Fruit fly (Drosophila melanogaster) whole organism, prepupa: ENCODE measurements around the gene Ntf-2.
A peak's percentile ranks its signal among the peaks of the same experiment; 100 is the strongest.

ENCODE experiments used
- Blimp-1 ChIP-seq: fragments of 200-800 bp; sonication (Bioruptor generic); optimal IDR thresholded peaks from 3 replicates; lab custom pipeline; 2017; ENCODE audit warnings: missing biosample characterization, missing genetic modification characterization, mild to moderate bottlenecking, moderate library complexity, missing genetic modification reagents
- CG10631 ChIP-seq: fragments of 200-800 bp; sonication (Bioruptor generic); optimal IDR thresholded peaks from 2 replicates; lab custom pipeline; 2016; ENCODE audit warnings: missing biosample characterization, missing genetic modification characterization
- CG10669 ChIP-seq: fragments of 200-800 bp; sonication (Bioruptor generic); optimal IDR thresholded peaks from 3 replicates; lab custom pipeline; 2018; ENCODE audit warnings: missing biosample characterization, mild to moderate bottlenecking, missing genetic modification characterization, moderate library complexity
- CG11294 ChIP-seq: fragments of 200-800 bp; sonication (Bioruptor generic); IDR thresholded peaks from 2 replicates; pipeline ENCODE4 v1.3.6; 2022; ENCODE audit warnings: missing biosample characterization, missing genetic modification characterization
- CG11762 ChIP-seq: fragments of 200-800 bp; sonication (Bioruptor generic); optimal IDR thresholded peaks from 3 replicates; lab custom pipeline; 2016; ENCODE audit warnings: missing biosample characterization, missing genetic modification characterization; ENCODE audit not compliant: insufficient read depth
- CG11902 ChIP-seq: fragments of 200-800 bp; sonication (Bioruptor generic); optimal IDR thresholded peaks from 3 replicates; lab custom pipeline; 2016; ENCODE audit warnings: missing biosample characterization, missing genetic modification characterization
- CG15336 ChIP-seq: fragments of 200-800 bp; sonication (Bioruptor generic); IDR thresholded peaks from 2 replicates; pipeline ENCODE4 v1.3.6; 2022; ENCODE audit warnings: missing biosample characterization, missing genetic modification characterization
- CG1621 ChIP-seq: fragments of 200-800 bp; sonication (Bioruptor generic); optimal IDR thresholded peaks from 3 replicates; lab custom pipeline; 2018; ENCODE audit warnings: missing biosample characterization, mild to moderate bottlenecking, missing genetic modification characterization
- CG16779 ChIP-seq: fragments of 200-800 bp; sonication (Bioruptor generic); optimal IDR thresholded peaks from 3 replicates; lab custom pipeline; 2017; ENCODE audit warnings: missing biosample characterization, mild to moderate bottlenecking, missing genetic modification characterization
- CG3032 ChIP-seq: fragments of 200-800 bp; optimal IDR thresholded peaks from 2 replicates; lab custom pipeline; 2019; ENCODE audit warnings: missing biosample characterization, mild to moderate bottlenecking, missing genetic modification characterization, moderate library complexity
- CG31627 ChIP-seq: fragments of 200-800 bp; sonication (Bioruptor generic); optimal IDR thresholded peaks from 3 replicates; lab custom pipeline; 2016; ENCODE audit warnings: missing biosample characterization, missing genetic modification characterization
- CG32006 ChIP-seq: fragments of 200-800 bp; sonication (Bioruptor generic); optimal IDR thresholded peaks from 3 replicates; lab custom pipeline; 2017; ENCODE audit warnings: missing biosample characterization, mild to moderate bottlenecking, missing genetic modification characterization
- CG34406 ChIP-seq: fragments of 200-800 bp; sonication (Bioruptor generic); optimal IDR thresholded peaks from 3 replicates; lab custom pipeline; 2016; ENCODE audit warnings: missing biosample characterization, missing genetic modification characterization
- CG3919 ChIP-seq: fragments of 200-800 bp; sonication (Bioruptor generic); optimal IDR thresholded peaks from 3 replicates; lab custom pipeline; 2016; ENCODE audit warnings: missing biosample characterization, missing genetic modification characterization
- CG4318 ChIP-seq: fragments of 200-800 bp; sonication (Bioruptor generic); optimal IDR thresholded peaks from 3 replicates; lab custom pipeline; 2017; ENCODE audit warnings: missing biosample characterization, mild to moderate bottlenecking, missing genetic modification characterization
- CG6163 ChIP-seq: fragments of 200-800 bp; sonication (Bioruptor generic); IDR thresholded peaks from 3 replicates; pipeline ENCODE4 v1.3.6; 2022; ENCODE audit warnings: missing biosample characterization, missing genetic modification characterization
- CG6276 ChIP-seq: fragments of 200-800 bp; sonication (Bioruptor generic); optimal IDR thresholded peaks from 2 replicates; lab custom pipeline; 2017; ENCODE audit warnings: missing biosample characterization, mild to moderate bottlenecking, missing genetic modification characterization
- CG6792 ChIP-seq: fragments of 200-800 bp; sonication (Bioruptor generic); optimal IDR thresholded peaks from 3 replicates; lab custom pipeline; 2016; ENCODE audit warnings: missing biosample characterization, missing genetic modification characterization
- CG8119 ChIP-seq: fragments of 200-800 bp; sonication (Bioruptor generic); IDR thresholded peaks from 3 replicates; pipeline ENCODE4 v1.3.6; 2022; ENCODE audit warnings: missing biosample characterization, missing genetic modification characterization
- CG8319 ChIP-seq: fragments of 200-800 bp; sonication (Bioruptor generic); optimal IDR thresholded peaks from 3 replicates; lab custom pipeline; 2016; ENCODE audit warnings: missing biosample characterization, missing genetic modification characterization
- CG8632 ChIP-seq: fragments of 200-800 bp; sonication (Bioruptor generic); optimal IDR thresholded peaks from 3 replicates; lab custom pipeline; 2016; ENCODE audit warnings: missing biosample characterization, missing genetic modification characterization
- CG9139 ChIP-seq: fragments of 200-800 bp; sonication (Bioruptor generic); optimal IDR thresholded peaks from 3 replicates; lab custom pipeline; 2017; ENCODE audit warnings: missing biosample characterization, mild to moderate bottlenecking, missing genetic modification characterization
- Eip75B ChIP-seq: fragments of 200-800 bp; sonication (Bioruptor generic); optimal IDR thresholded peaks from 3 replicates; lab custom pipeline; 2016; ENCODE audit warnings: missing biosample characterization, missing genetic modification characterization
- Eip78C ChIP-seq: fragments of 200-800 bp; sonication (Bioruptor generic); peaks from one replicate; lab custom pipeline; 2016; ENCODE audit warnings: missing biosample characterization, missing genetic modification characterization
- Eip93F ChIP-seq: fragments of 200-800 bp; sonication (Bioruptor generic); optimal IDR thresholded peaks from 2 replicates; lab custom pipeline; 2016; ENCODE audit warnings: missing biosample characterization, mild to moderate bottlenecking, missing genetic modification characterization
- Ets21C ChIP-seq: fragments of 200-800 bp; sonication (Bioruptor generic); optimal IDR thresholded peaks from 3 replicates; lab custom pipeline; 2016; ENCODE audit warnings: missing biosample characterization, missing genetic modification characterization
- Gug ChIP-seq: fragments of 200-800 bp; sonication (Bioruptor generic); IDR thresholded peaks from 2 replicates; pipeline ENCODE4 v1.3.6; 2022; ENCODE audit warnings: missing biosample characterization, missing genetic modification characterization
- Hr38 ChIP-seq: sonication (Bioruptor generic); optimal IDR thresholded peaks from 2 replicates; lab custom pipeline; 2016; ENCODE audit warnings: missing biosample characterization, missing genetic modification characterization
- Hr39 ChIP-seq: fragments of 200-800 bp; sonication (Bioruptor generic); optimal IDR thresholded peaks from 2 replicates; lab custom pipeline; 2016; ENCODE audit warnings: missing biosample characterization, missing genetic modification characterization
- Hr4 ChIP-seq: fragments of 200-800 bp; sonication (Bioruptor generic); optimal IDR thresholded peaks from 3 replicates; lab custom pipeline; 2016; ENCODE audit warnings: missing biosample characterization, missing genetic modification characterization
- Lpt ChIP-seq: fragments of 200-800 bp; sonication (Bioruptor generic); optimal IDR thresholded peaks from 3 replicates; lab custom pipeline; 2016; ENCODE audit warnings: missing biosample characterization, missing genetic modification characterization
- Met ChIP-seq: fragments of 200-800 bp; sonication (Bioruptor generic); optimal IDR thresholded peaks from 3 replicates; lab custom pipeline; 2016; ENCODE audit warnings: missing biosample characterization, missing genetic modification characterization
- OdsH ChIP-seq: fragments of 200-800 bp; sonication (Bioruptor generic); optimal IDR thresholded peaks from 3 replicates; lab custom pipeline; 2016; ENCODE audit warnings: missing biosample characterization, missing genetic modification characterization
- Smox ChIP-seq: fragments of 200-800 bp; sonication (Bioruptor generic); optimal IDR thresholded peaks from 3 replicates; lab custom pipeline; 2016; ENCODE audit warnings: missing biosample characterization, missing genetic modification characterization
- Sox102F ChIP-seq: fragments of 200-800 bp; sonication (Bioruptor generic); optimal IDR thresholded peaks from 2 replicates; lab custom pipeline; 2016; ENCODE audit warnings: missing biosample characterization, mild to moderate bottlenecking, missing genetic modification characterization
- Sox14 ChIP-seq: fragments of 200-800 bp; sonication (Bioruptor generic); optimal IDR thresholded peaks from 3 replicates; lab custom pipeline; 2016; ENCODE audit warnings: missing biosample characterization, missing genetic modification characterization
- Sox15 ChIP-seq: fragments of 200-800 bp; sonication (Bioruptor generic); optimal IDR thresholded peaks from 3 replicates; lab custom pipeline; 2016; ENCODE audit warnings: missing biosample characterization, missing genetic modification characterization
- acj6 ChIP-seq: fragments of 200-800 bp; sonication (Bioruptor generic); optimal IDR thresholded peaks from 3 replicates; lab custom pipeline; 2016; ENCODE audit warnings: missing biosample characterization, missing genetic modification characterization
- cyc ChIP-seq: fragments of 200-800 bp; sonication (Bioruptor generic); optimal IDR thresholded peaks from 3 replicates; lab custom pipeline; 2016; ENCODE audit warnings: missing biosample characterization, missing genetic modification characterization
- dac ChIP-seq: fragments of 200-800 bp; sonication (Bioruptor generic); optimal IDR thresholded peaks from 2 replicates; lab custom pipeline; 2017; ENCODE audit warnings: missing biosample characterization, mild to moderate bottlenecking, missing genetic modification characterization
- eg ChIP-seq: fragments of 200-800 bp; sonication (Bioruptor generic); IDR thresholded peaks from 3 replicates; pipeline ENCODE4 v1.3.6; 2022; ENCODE audit warnings: missing biosample characterization, missing genetic modification characterization
- esn ChIP-seq: fragments of 200-800 bp; sonication (Bioruptor generic); optimal IDR thresholded peaks from 2 replicates; lab custom pipeline; 2016; ENCODE audit warnings: missing biosample characterization, mild to moderate bottlenecking, missing genetic modification characterization, moderate library complexity
- fd59A ChIP-seq: fragments of 200-800 bp; sonication (Bioruptor generic); optimal IDR thresholded peaks from 2 replicates; lab custom pipeline; 2017; ENCODE audit warnings: missing biosample characterization, mild to moderate bottlenecking, missing genetic modification characterization, missing genetic modification reagents
- fd85E ChIP-seq: fragments of 200-800 bp; sonication (Bioruptor generic); optimal IDR thresholded peaks from 3 replicates; lab custom pipeline; 2016; ENCODE audit warnings: missing biosample characterization, missing genetic modification characterization
- fkh ChIP-seq: fragments of 200-800 bp; sonication (Bioruptor generic); optimal IDR thresholded peaks from 3 replicates; lab custom pipeline; 2017; ENCODE audit warnings: missing biosample characterization, mild to moderate bottlenecking, missing genetic modification characterization, moderate library complexity
- lz ChIP-seq: fragments of 200-800 bp; sonication (Bioruptor generic); optimal IDR thresholded peaks from 3 replicates; lab custom pipeline; 2016; ENCODE audit warnings: missing biosample characterization, missing genetic modification characterization
- net ChIP-seq: fragments of 200-800 bp; sonication (Bioruptor generic); optimal IDR thresholded peaks from 3 replicates; lab custom pipeline; 2016; ENCODE audit warnings: missing biosample characterization, missing genetic modification characterization
- pdm3 ChIP-seq: fragments of 200-800 bp; sonication (Bioruptor generic); optimal IDR thresholded peaks from 3 replicates; lab custom pipeline; 2016; ENCODE audit warnings: missing biosample characterization, missing genetic modification characterization
- salr ChIP-seq, 2 experiments: fragments of 200-800 bp; sonication (Bioruptor generic); optimal IDR thresholded peaks; 3 replicates each; lab custom pipeline; 2016 to 2018; ENCODE audit warnings: missing biosample characterization in 2 of 2, missing genetic modification characterization in 2 of 2, mild to moderate bottlenecking in 1 of 2
- spab ChIP-seq: fragments of 200-800 bp; sonication (Bioruptor generic); optimal IDR thresholded peaks from 2 replicates; lab custom pipeline; 2017; ENCODE audit warnings: missing biosample characterization, mild to moderate bottlenecking, missing genetic modification characterization, missing genetic modification reagents
- ss ChIP-seq, 2 experiments: fragments of 200-800 bp; sonication (Bioruptor generic); optimal IDR thresholded peaks; 2 replicates in 1 of 2; 3 replicates in 1 of 2; lab custom pipeline; 2017 to 2018; ENCODE audit warnings: mild to moderate bottlenecking in 2 of 2, missing biosample characterization in 2 of 2, missing genetic modification characterization in 2 of 2, moderate library complexity in 1 of 2
- svp ChIP-seq: fragments of 200-800 bp; sonication (Bioruptor generic); peaks from one replicate; lab custom pipeline; 2016; ENCODE audit warnings: missing biosample characterization, missing genetic modification characterization
- topi ChIP-seq: fragments of 200-800 bp; sonication (Bioruptor generic); optimal IDR thresholded peaks from 3 replicates; lab custom pipeline; 2016; ENCODE audit warnings: missing biosample characterization, missing genetic modification characterization
- vri ChIP-seq: fragments of 200-800 bp; sonication (Bioruptor generic); optimal IDR thresholded peaks from 3 replicates; lab custom pipeline; 2016; ENCODE audit warnings: missing biosample characterization, mild to moderate bottlenecking, missing genetic modification characterization

Ntf-2 gene

dm6 chrX:21035938-21036324, 662 bp downstream of the Ntf-2 start:
- TF ChIP-seq CG8632 (GFP tag; lab: Kevin White, UChicago) (peak; percentile 19), acj6 (GFP tag; lab: Kevin White, UChicago) (peak; percentile 22), fd59A (GFP tag; lab: Kevin White, UChicago) (no peak), Sox102F (GFP tag; lab: Kevin White, UChicago) (no peak), fkh (GFP tag; lab: Kevin White, UChicago) (no peak), Hr38 (GFP tag; lab: Kevin White, UChicago) (no peak), pdm3 (GFP tag; lab: Kevin White, UChicago) (peak; percentile 15), Sox15 (GFP tag; lab: Kevin White, UChicago) (no peak), CG31627 (no peak), CG6792 (GFP tag; lab: Kevin White, UChicago) (no peak), Ets21C (GFP tag; lab: Kevin White, UChicago) (no peak), Hr39 (GFP tag; lab: Kevin White, UChicago) (peak; percentile 1), CG34406 (peak; percentile 0), CG11294 (no peak), CG6276 (GFP tag; lab: Kevin White, UChicago) (no peak), CG11762 (GFP tag; lab: Kevin White, UChicago) (no peak), CG11902 (GFP tag; lab: Kevin White, UChicago) (no peak), CG10669 (no peak), CG6163 (GFP tag; lab: Robert Waterston, UW) (no peak), Hr4 (GFP tag; lab: Kevin White, UChicago) (peak; percentile 11), salr (GFP tag; optimal IDR thresholded peaks at IDR 0.05; lab: Kevin White, UChicago) (no peak), net (GFP tag; lab: Kevin White, UChicago) (no peak), CG4318 (GFP tag; lab: Kevin White, UChicago) (no peak), Blimp-1 (GFP tag; lab: Kevin White, UChicago) (no peak), Lpt (GFP tag; lab: Kevin White, UChicago) (no peak), CG9139 (no peak), svp (GFP tag; lab: Kevin White, UChicago) (peak; percentile 70), lz (GFP tag; lab: Kevin White, UChicago) (no peak), CG1621 (peak; percentile 3), vri (no peak), Gug (GFP tag; lab: Robert Waterston, UW) (no peak), Eip93F (GFP tag; lab: Kevin White, UChicago) (no peak), topi (peak; percentile 6), fd85E (GFP tag; lab: Kevin White, UChicago) (no peak), CG3919 (GFP tag; lab: Kevin White, UChicago) (no peak), esn (GFP tag; lab: Kevin White, UChicago) (peak; percentile 32), Sox14 (GFP tag; lab: Kevin White, UChicago) (no peak), CG10631 (no peak), CG8119 (GFP tag; lab: Robert Waterston, UW) (0 out of 3 replicates have a peak, but pooled peaks have one; percentile 14), cyc (no peak), Met (GFP tag; lab: Kevin White, UChicago) (peak; percentile 21), eg (no peak), CG8319 (GFP tag; lab: Kevin White, UChicago) (no peak), Smox (GFP tag; lab: Kevin White, UChicago) (peak; percentile 27), OdsH (GFP tag; lab: Kevin White, UChicago) (peak; percentile 21), Eip78C (peak; percentile 61), CG15336 (no peak), Eip75B (no peak), spab (no peak), ss (GFP tag; optimal IDR thresholded peaks at IDR 0.05; lab: Kevin White, UChicago) (no peak), dac (GFP tag; lab: Kevin White, UChicago) (no peak), CG32006 (GFP tag; lab: Kevin White, UChicago) (no peak), CG16779 (no peak), CG3032 (no peak)
